Worm (Caenorhabditis elegans): ENCODE results near the gene pid-1.

The pid-1 gene

DNA sequence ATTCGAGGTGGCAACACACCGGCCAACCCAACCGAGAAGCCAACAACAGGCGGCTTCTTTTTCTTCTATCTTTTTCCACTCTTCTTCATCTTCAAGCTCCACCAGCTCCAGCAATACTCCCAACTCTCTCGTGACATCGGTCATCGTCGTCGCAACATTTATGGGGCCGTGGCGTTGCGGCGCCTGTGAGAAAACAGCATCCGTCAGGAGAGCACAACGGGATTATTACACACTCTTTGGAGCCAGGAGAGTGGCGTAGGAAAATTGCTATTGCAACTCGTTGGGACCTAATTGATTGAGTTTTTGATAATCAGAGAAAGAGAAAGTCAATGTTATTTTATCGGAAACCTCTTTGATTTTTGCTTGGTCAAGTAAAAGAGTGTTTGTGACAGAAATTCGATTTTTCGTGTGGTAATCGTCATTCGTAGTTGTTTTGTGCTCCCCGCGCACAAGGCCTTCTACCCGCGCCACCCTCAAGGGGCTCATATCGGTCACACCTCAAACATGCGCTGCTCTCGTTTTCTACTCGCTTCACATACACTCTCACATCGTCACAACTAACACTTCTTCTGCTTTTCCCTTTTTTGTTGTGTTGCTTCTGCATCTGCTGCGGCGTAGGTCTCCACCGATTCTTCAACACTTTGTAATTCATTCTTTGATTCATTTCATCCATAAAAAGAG is 50.1 kb downstream of the pid-1 start (continued):
- TF ChIP-seq hmg-1.1 (GFP tag; IDR thresholded peaks at IDR 0.05) = no peak
- no peak for TF ChIP-seq ctbp-1 (GFP tag; IDR thresholded peaks at IDR 0.05)
- TF ChIP-seq zag-1 (tag; optimal IDR thresholded peaks at IDR 0.05) = no peak
- no peak for TF ChIP-seq dve-1 (tag; optimal IDR thresholded peaks at IDR 0.05; ENCODE audit: insufficient read depth)
- no peak for TF ChIP-seq daf-19 (GFP tag; conservative IDR thresholded peaks at IDR 0.05)
- no peak for TF ChIP-seq nhr-25 (tag; optimal IDR thresholded peaks at IDR 0.05; ENCODE audit: borderline replicate concordance, insufficient read depth)
